Worm (Caenorhabditis elegans) whole organism, young adult: Measurements from ENCODE around the gene dhs-17.

Experiments
- F22D6.2 ChIP-seq: sonication (generic microtip); optimal IDR thresholded peaks from 2 replicates; lab custom pipeline; 2016; ENCODE audit warnings: mild to moderate bottlenecking, missing genetic modification characterization, missing compliant biosample characterization
- F23B12.7 ChIP-seq: sonication (generic microtip); optimal IDR thresholded peaks from 2 replicates; lab custom pipeline; 2017; ENCODE audit warnings: missing genetic modification characterization, mild to moderate bottlenecking, missing compliant biosample characterization, antibody characterized with exemption, moderate library complexity; ENCODE audit not compliant: insufficient read depth
- F37B4.10 ChIP-seq: fragments of 200-800 bp; sonication (Bioruptor generic); IDR thresholded peaks from 2 replicates; pipeline ENCODE4 v1.3.6; 2022; ENCODE audit warnings: missing genetic modification characterization, missing compliant biosample characterization
- F57A8.1 ChIP-seq: fragments of 200-800 bp; sonication (Bioruptor generic); optimal IDR thresholded peaks from 2 replicates; lab custom pipeline; 2018; ENCODE audit warnings: mild to moderate bottlenecking, missing genetic modification characterization, moderate library complexity, missing compliant biosample characterization
- K12H6.12 ChIP-seq: fragments of 200-800 bp; sonication (Bioruptor generic); optimal IDR thresholded peaks from 2 replicates; lab custom pipeline; 2018; ENCODE audit warnings: mild to moderate bottlenecking, missing genetic modification characterization, missing compliant biosample characterization
- Y95B8A.8 ChIP-seq: fragments of 200-800 bp; sonication (Bioruptor generic); IDR thresholded peaks from 2 replicates; pipeline ENCODE4 v1.3.6; 2022; ENCODE audit warnings: missing genetic modification reagents, missing genetic modification characterization, missing compliant biosample characterization
- ZK185.1 ChIP-seq: sonication (generic microtip); optimal IDR thresholded peaks from 2 replicates; lab custom pipeline; 2016; ENCODE audit warnings: mild to moderate bottlenecking, missing genetic modification characterization, missing compliant biosample characterization; ENCODE audit not compliant: poor library complexity, severe bottlenecking
- ama-1 ChIP-seq, 3 experiments: fragments of 150-350 bp in 1 of 3; sonication (generic microtip) in 2 of 3; optimal IDR thresholded peaks; 2 replicates each; lab custom pipeline; 2014 to 2018; ENCODE audit warnings: missing biosample characterization in 2 of 3, missing genetic modification characterization in 2 of 3, missing genetic modification reagents in 2 of 3
- aptf-2 ChIP-seq: fragments of 200-800 bp; sonication (Bioruptor generic); conservative IDR thresholded peaks from 2 replicates; pipeline ENCODE4 v1.3.6; 2022; ENCODE audit warnings: missing genetic modification reagents, missing genetic modification characterization, missing compliant biosample characterization
- attf-5 ChIP-seq: fragments of 200-800 bp; sonication (Bioruptor generic); optimal IDR thresholded peaks from 2 replicates; lab custom pipeline; 2018; ENCODE audit warnings: mild to moderate bottlenecking, missing genetic modification characterization, missing compliant biosample characterization
- cebp-2 ChIP-seq: fragments of 200-800 bp; sonication (Bioruptor generic); IDR thresholded peaks from 2 replicates; pipeline ENCODE4 v1.3.6; 2022; ENCODE audit warnings: missing genetic modification characterization, missing compliant biosample characterization
- ceh-27 ChIP-seq: fragments of 200-800 bp; sonication (Bioruptor generic); optimal IDR thresholded peaks from 2 replicates; lab custom pipeline; 2018; ENCODE audit warnings: mild to moderate bottlenecking, missing genetic modification characterization, moderate library complexity, missing compliant biosample characterization
- chd-7 ChIP-seq: sonication (generic microtip); optimal IDR thresholded peaks from 2 replicates; lab custom pipeline; 2016; ENCODE audit warnings: mild to moderate bottlenecking, missing genetic modification characterization, moderate library complexity, missing compliant biosample characterization
- efl-1 ChIP-seq: fragments of 150-350 bp; optimal IDR thresholded peaks from 2 replicates; lab custom pipeline; 2014; ENCODE audit warnings: missing biosample characterization, missing genetic modification reagents, missing genetic modification characterization
- egl-18 ChIP-seq: fragments of 200-800 bp; sonication (Bioruptor generic); IDR thresholded peaks from 2 replicates; pipeline ENCODE4 v1.3.6; 2022; ENCODE audit warnings: missing genetic modification reagents, missing genetic modification characterization, missing compliant biosample characterization
- egrh-3 ChIP-seq: fragments of 200-800 bp; sonication (Bioruptor generic); IDR thresholded peaks from 2 replicates; pipeline ENCODE4 v1.3.6; 2022; ENCODE audit warnings: missing genetic modification reagents, missing genetic modification characterization, missing compliant biosample characterization
- ekl-4 ChIP-seq: fragments of 200-800 bp; sonication (Bioruptor generic); IDR thresholded peaks from 2 replicates; pipeline ENCODE4 v1.3.6; 2022; ENCODE audit warnings: missing genetic modification reagents, missing genetic modification characterization, missing compliant biosample characterization
- ets-4 ChIP-seq: fragments of 200-800 bp; sonication (Bioruptor generic); optimal IDR thresholded peaks from 2 replicates; lab custom pipeline; 2018; ENCODE audit warnings: mild to moderate bottlenecking, missing genetic modification characterization, missing compliant biosample characterization
- gei-17 ChIP-seq: fragments of 200-800 bp; sonication (Bioruptor generic); optimal IDR thresholded peaks from 2 replicates; lab custom pipeline; 2018; ENCODE audit warnings: mild to moderate bottlenecking, missing genetic modification characterization, missing compliant biosample characterization
- hrde-1 ChIP-seq: sonication (generic microtip); optimal IDR thresholded peaks from 2 replicates; lab custom pipeline; 2016; ENCODE audit warnings: missing genetic modification characterization, mild to moderate bottlenecking, missing compliant biosample characterization, moderate library complexity, missing genotype, missing genetic modification reagents, borderline replicate concordance
- lag-1 ChIP-seq: fragments of 200-800 bp; sonication (Bioruptor generic); IDR thresholded peaks from 2 replicates; pipeline ENCODE4 v1.3.6; 2022; ENCODE audit warnings: missing genetic modification reagents, missing genetic modification characterization, missing compliant biosample characterization
- let-526 ChIP-seq: fragments of 200-800 bp; sonication (Bioruptor generic); IDR thresholded peaks from 2 replicates; pipeline ENCODE4 v1.3.6; 2022; ENCODE audit warnings: missing genetic modification reagents, missing genetic modification characterization, missing compliant biosample characterization
- let-607 ChIP-seq, 2 experiments: fragments of 200-800 bp in 1 of 2; sonication (Bioruptor generic) in 1 of 2; sonication (generic microtip) in 1 of 2; optimal IDR thresholded peaks; 2 replicates each; lab custom pipeline; 2016 to 2018; ENCODE audit warnings: mild to moderate bottlenecking in 2 of 2, missing compliant biosample characterization in 2 of 2, missing genetic modification characterization in 2 of 2, moderate library complexity in 2 of 2, missing genotype in 1 of 2
- lin-26 ChIP-seq: fragments of 200-800 bp; sonication (Bioruptor generic); IDR thresholded peaks from 2 replicates; pipeline ENCODE4 v1.3.6; 2022; ENCODE audit warnings: missing genetic modification reagents, missing genetic modification characterization, missing compliant biosample characterization
- lin-35 ChIP-seq, 3 experiments: fragments of 150-350 bp in 2 of 3; sonication (generic microtip) in 1 of 3; optimal IDR thresholded peaks; 2 replicates each; lab custom pipeline; 2014 to 2018; ENCODE audit warnings: missing biosample characterization in 3 of 3, missing genetic modification characterization in 3 of 3, missing genetic modification reagents in 3 of 3
- lsl-1 ChIP-seq: fragments of 200-800 bp; sonication (Bioruptor generic); optimal IDR thresholded peaks from 2 replicates; lab custom pipeline; 2018; ENCODE audit warnings: mild to moderate bottlenecking, missing genetic modification characterization, moderate library complexity, missing compliant biosample characterization
- madf-3 ChIP-seq: fragments of 200-800 bp; sonication (Bioruptor generic); IDR thresholded peaks from 2 replicates; pipeline ENCODE4 v1.3.6; 2022; ENCODE audit warnings: missing genetic modification reagents, missing genetic modification characterization, missing compliant biosample characterization
- madf-6 ChIP-seq: fragments of 200-800 bp; sonication (Bioruptor generic); IDR thresholded peaks from 2 replicates; pipeline ENCODE4 v1.3.6; 2022; ENCODE audit warnings: missing genetic modification reagents, missing genetic modification characterization, missing compliant biosample characterization
- mcd-1 ChIP-seq: fragments of 200-800 bp; sonication (Bioruptor generic); IDR thresholded peaks from 2 replicates; pipeline ENCODE4 v1.3.6; 2022; ENCODE audit warnings: missing genetic modification reagents, missing genetic modification characterization, missing compliant biosample characterization
- mxl-1 ChIP-seq: sonication (generic microtip); optimal IDR thresholded peaks from 2 replicates; lab custom pipeline; 2016; ENCODE audit warnings: missing genetic modification characterization, missing compliant biosample characterization
- nhr-80 ChIP-seq: sonication (generic microtip); optimal IDR thresholded peaks from 2 replicates; lab custom pipeline; 2016; ENCODE audit warnings: missing genetic modification characterization, missing compliant biosample characterization
- pbrm-1 ChIP-seq: fragments of 200-800 bp; sonication (Bioruptor generic); IDR thresholded peaks from 2 replicates; pipeline ENCODE4 v1.3.6; 2022; ENCODE audit warnings: missing genetic modification reagents, missing genetic modification characterization, missing compliant biosample characterization
- pha-4 ChIP-seq: fragments of 150-350 bp; sonication (generic microtip); optimal IDR thresholded peaks from 2 replicates; lab custom pipeline; 2014; ENCODE audit warnings: missing biosample characterization, missing genetic modification reagents, missing genetic modification characterization
- rec-8 ChIP-seq, 2 experiments: sonication (generic microtip); optimal IDR thresholded peaks; 2 replicates each; lab custom pipeline; 2016; ENCODE audit warnings: mild to moderate bottlenecking in 2 of 2, missing genetic modification characterization in 2 of 2, missing genetic modification reagents in 2 of 2, missing genotype in 2 of 2, missing biosample characterization in 1 of 2, missing compliant biosample characterization in 1 of 2, moderate library complexity in 1 of 2
- rpc-1 ChIP-seq, 2 experiments: fragments of 150-350 bp in 1 of 2; sonication (generic microtip) in 1 of 2; optimal IDR thresholded peaks; 2 replicates each; lab custom pipeline; 2014 to 2018; ENCODE audit warnings: missing biosample characterization in 1 of 2, missing genetic modification characterization in 1 of 2, missing genetic modification reagents in 1 of 2, missing genotype in 1 of 2
- sdz-38 ChIP-seq: sonication (generic microtip); optimal IDR thresholded peaks from 2 replicates; lab custom pipeline; 2016; ENCODE audit warnings: missing genotype, missing genetic modification characterization, missing compliant biosample characterization
- snpc-1.1 ChIP-seq: sonication (generic microtip); optimal IDR thresholded peaks from 2 replicates; lab custom pipeline; 2017; ENCODE audit warnings: missing genetic modification characterization, mild to moderate bottlenecking, missing compliant biosample characterization, antibody characterized with exemption, moderate library complexity, missing genotype, missing genetic modification reagents; ENCODE audit not compliant: insufficient read depth
- snpc-3.4 ChIP-seq: sonication (generic microtip); optimal IDR thresholded peaks from 2 replicates; lab custom pipeline; 2017; ENCODE audit warnings: missing genetic modification characterization, mild to moderate bottlenecking, missing compliant biosample characterization, antibody characterized with exemption, moderate library complexity, missing genotype, missing genetic modification reagents
- somi-1 ChIP-seq: fragments of 200-800 bp; sonication (Bioruptor generic); optimal IDR thresholded peaks from 2 replicates; lab custom pipeline; 2018; ENCODE audit warnings: mild to moderate bottlenecking, missing genetic modification characterization, missing compliant biosample characterization
- tlf-1 ChIP-seq: fragments of 200-800 bp; sonication (Bioruptor generic); optimal IDR thresholded peaks from 2 replicates; lab custom pipeline; 2018; ENCODE audit warnings: mild to moderate bottlenecking, missing genetic modification characterization, missing compliant biosample characterization
- unc-62 ChIP-seq: fragments of 150-350 bp; optimal IDR thresholded peaks from 2 replicates; lab custom pipeline; 2014; ENCODE audit warnings: missing biosample characterization, missing genetic modification reagents, missing genetic modification characterization
- ztf-18 ChIP-seq: sonication (generic microtip); optimal IDR thresholded peaks from 2 replicates; lab custom pipeline; 2016; ENCODE audit warnings: missing genotype, mild to moderate bottlenecking, missing genetic modification characterization, missing compliant biosample characterization
- ztf-22 ChIP-seq: fragments of 200-800 bp; sonication (Bioruptor generic); optimal IDR thresholded peaks from 2 replicates; lab custom pipeline; 2018; ENCODE audit warnings: mild to moderate bottlenecking, missing genetic modification characterization, moderate library complexity, missing compliant biosample characterization

Gene dhs-17

DNA sequence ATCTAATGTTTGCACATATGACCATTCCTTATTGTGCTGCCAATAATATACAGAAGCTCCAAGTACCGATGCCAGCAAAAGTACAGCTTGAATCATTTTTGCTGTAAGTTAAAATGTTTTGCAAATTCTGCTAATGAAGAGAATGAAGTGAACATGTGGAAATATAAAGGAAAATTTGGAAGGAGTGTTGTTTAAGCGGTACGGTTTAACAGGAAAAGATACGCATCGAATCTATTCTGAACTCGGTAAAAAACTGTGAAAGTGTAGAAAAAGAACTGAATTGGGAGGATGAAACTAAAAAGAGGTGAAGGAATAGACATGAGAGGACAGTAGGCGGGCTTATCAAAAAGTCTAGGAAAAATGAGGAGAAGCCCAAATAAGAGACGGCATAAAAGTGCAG lies 28.7 kb upstream of the dhs-17 start, which contains the start of gene Y38A10A.2:
Gene Y38A10A.2 (minus strand): TSS at position 101 of the 400 bp plus-strand sequence.
- TF ChIP-seq rec-8 (tag; optimal IDR thresholded peaks at IDR 0.05; lab: Kevin White, UChicago) (no peak), ztf-18 (tag; lab: Kevin White, UChicago) (no peak), rpc-1 (optimal IDR thresholded peaks at IDR 0.05; lab: Kevin White, UChicago) (no peak), rpc-1 (tag; optimal IDR thresholded peaks at IDR 0.05; lab: Kevin White, UChicago) (no peak), efl-1 (GFP tag; lab: Kevin White, UChicago) (no peak), F37B4.10 (GFP tag; lab: Robert Waterston, UW) (no peak), cebp-2 (no peak), lin-35 (GFP tag; optimal IDR thresholded peaks at IDR 0.05; lab: Kevin White, UChicago) (no peak), K12H6.12 (no peak), unc-62 (GFP tag; lab: Kevin White, UChicago) (no peak), hrde-1 (no peak), madf-3 (no peak), mxl-1 (tag; lab: Kevin White, UChicago) (no peak), nhr-80 (tag; lab: Kevin White, UChicago) (no peak), F23B12.7 (no peak), Y95B8A.8 (GFP tag; lab: Robert Waterston, UW) (no peak), tlf-1 (no peak), pbrm-1 (GFP tag; lab: Robert Waterston, UW) (no peak), ekl-4 (no peak)
- TF ChIP-seq, all 124 proteins: peak for 0

DNA sequence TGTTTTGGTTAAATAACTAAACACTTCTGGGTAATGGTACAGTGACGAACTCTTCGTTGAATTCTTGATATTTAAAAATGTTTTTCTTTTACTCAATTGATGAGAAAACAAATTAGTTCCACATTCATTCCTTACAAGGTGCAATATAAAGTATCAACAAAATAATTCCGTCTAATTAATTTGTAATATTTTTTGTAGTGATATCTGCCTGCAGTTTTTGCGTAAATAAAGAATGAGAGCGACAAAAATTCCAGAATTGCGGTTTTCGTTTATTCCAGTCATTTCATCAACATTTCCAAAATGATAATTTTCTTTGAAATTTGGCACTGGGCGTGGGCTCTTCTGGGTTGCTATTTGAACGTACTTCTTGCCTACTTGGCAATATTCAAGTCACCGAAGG lies 20.7 kb upstream of the dhs-17 start, which contains the start of gene srd-20:
Gene srd-20 (plus strand): TSS at position 301 of the 400 bp plus-strand sequence.
- TF ChIP-seq K12H6.12 (no peak), hrde-1 (no peak), pha-4 (no peak), aptf-2 (GFP tag; lab: Robert Waterston, UW) (no peak), lag-1 (GFP tag; lab: Robert Waterston, UW) (no peak), F22D6.2 (tag; lab: Kevin White, UChicago) (no peak), somi-1 (no peak), efl-1 (GFP tag; lab: Kevin White, UChicago) (no peak), egl-18 (GFP tag; lab: Robert Waterston, UW) (no peak), madf-6 (no peak), chd-7 (tag; lab: Kevin White, UChicago) (no peak), let-607 (tag; optimal IDR thresholded peaks at IDR 0.05; lab: Kevin White, UChicago) (no peak), ets-4 (GFP tag; lab: Kevin White, UChicago) (no peak), snpc-3.4 (tag; lab: Kevin White, UChicago) (no peak), lin-26 (GFP tag; lab: Robert Waterston, UW) (no peak), egrh-3 (GFP tag; lab: Robert Waterston, UW) (no peak)

DNA sequence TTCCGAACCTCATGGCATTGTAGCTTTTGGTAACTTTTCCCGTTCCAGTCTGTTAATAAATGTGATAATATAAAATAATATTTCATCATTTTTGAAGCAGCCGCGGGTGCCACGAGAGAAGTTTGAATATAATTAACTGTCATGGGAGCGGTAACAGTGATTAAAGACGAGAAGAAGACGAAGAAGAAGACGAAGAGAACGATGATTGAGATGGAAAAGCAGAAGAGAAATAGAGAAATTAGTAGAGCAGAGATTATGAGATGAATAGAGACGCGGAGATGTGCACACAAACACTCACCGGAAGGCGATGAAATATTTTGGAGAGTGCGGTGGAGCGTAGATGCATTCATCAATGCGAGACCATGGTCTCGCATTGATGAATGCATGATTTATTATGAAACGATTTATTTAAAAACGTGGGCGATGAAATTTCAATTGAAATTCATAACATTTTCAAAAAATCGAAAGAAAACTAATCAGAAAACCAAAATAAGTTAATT lies 18.6 kb upstream of the dhs-17 start, which contains the start of gene seip-1:
Gene seip-1 (minus strand): TSS at position 51 of the 500 bp plus-strand sequence.
- TF ChIP-seq attf-5 (GFP tag; lab: Kevin White, UChicago) (peak; percentile 90), K12H6.12 (peak; percentile 36), let-526 (GFP tag; lab: Robert Waterston, UW) (no peak), sdz-38 (tag; lab: Kevin White, UChicago) (no peak), F23B12.7 (peak; percentile 84), ekl-4 (0 out of 2 replicates have a peak, but pooled peaks have one; percentile 33), pbrm-1 (GFP tag; lab: Robert Waterston, UW) (peak; percentile 55; the same call in 1 of the 2 replicates), ztf-22 (GFP tag; lab: Kevin White, UChicago) (no peak), nhr-80 (tag; lab: Kevin White, UChicago) (peak; percentile 94), snpc-1.1 (tag; lab: Kevin White, UChicago) (no peak), unc-62 (GFP tag; lab: Kevin White, UChicago) (peak; percentile 65), F57A8.1 (no peak), ama-1 (optimal IDR thresholded peaks at IDR 0.05; lab: Kevin White, UChicago) (peak; percentile 10), ama-1 (GFP tag; optimal IDR thresholded peaks at IDR 0.05; lab: Kevin White, UChicago) (no peak), ZK185.1 (tag; lab: Kevin White, UChicago) (peak; percentile 38), lsl-1 (peak; percentile 37), Y95B8A.8 (GFP tag; lab: Robert Waterston, UW) (0 out of 2 replicates have a peak, but pooled peaks have one; percentile 57), gei-17 (no peak), ceh-27 (GFP tag; lab: Kevin White, UChicago) (peak; percentile 4), efl-1 (GFP tag; lab: Kevin White, UChicago) (peak; percentile 48), mcd-1 (peak; percentile 95)
